Worm (Caenorhabditis elegans) whole organism, L4 larva: ENCODE measurements around the gene F22E5.13.

Experiments used
- ceh-28 ChIP-seq: fragments of 150-350 bp; optimal IDR thresholded peaks from 2 replicates; lab custom pipeline; 2014; ENCODE audit warnings: missing biosample characterization, missing genetic modification reagents, missing genetic modification characterization
- ces-1 ChIP-seq: fragments of 150-350 bp; sonication (generic microtip); optimal IDR thresholded peaks from 4 replicates; lab custom pipeline; 2014; ENCODE audit warnings: missing biosample characterization, missing genetic modification reagents, missing genetic modification characterization
- madf-9 ChIP-seq: fragments of 200-800 bp; sonication (Bioruptor generic); conservative IDR thresholded peaks from 2 replicates; pipeline ENCODE4 v1.3.6; 2022; ENCODE audit warnings: missing genetic modification reagents, missing genetic modification characterization, missing compliant biosample characterization
- nhr-10 ChIP-seq: fragments of 150-350 bp; optimal IDR thresholded peaks from 2 replicates; lab custom pipeline; 2014; ENCODE audit warnings: missing biosample characterization, missing genetic modification characterization
- rbr-2 ChIP-seq: sonication (generic microtip); optimal IDR thresholded peaks from 2 replicates; lab custom pipeline; 2016; ENCODE audit warnings: missing genotype, missing genetic modification characterization, missing compliant biosample characterization
- zip-2 ChIP-seq: fragments of 150-350 bp; optimal IDR thresholded peaks from 2 replicates; lab custom pipeline; 2014; ENCODE audit warnings: missing biosample characterization, missing genetic modification characterization

- no peak for TF ChIP-seq ces-1 (GFP tag; lab: Kevin White, UChicago)
- TF ChIP-seq zip-2: no peak
- no peak for TF ChIP-seq rbr-2 (tag; lab: Kevin White, UChicago)
- no peak for TF ChIP-seq madf-9
- TF ChIP-seq nhr-10 (tag; lab: Kevin White, UChicago): no peak
- TF ChIP-seq ceh-28: no peak
Observed at ce11 chrII:2644498-2644897, 4.9 kb downstream of the F22E5.13 start, which contains the start of gene F22E5.11.
